Worm (Caenorhabditis elegans): ENCODE results near the gene prdx-2.

The prdx-2 gene

DNA sequence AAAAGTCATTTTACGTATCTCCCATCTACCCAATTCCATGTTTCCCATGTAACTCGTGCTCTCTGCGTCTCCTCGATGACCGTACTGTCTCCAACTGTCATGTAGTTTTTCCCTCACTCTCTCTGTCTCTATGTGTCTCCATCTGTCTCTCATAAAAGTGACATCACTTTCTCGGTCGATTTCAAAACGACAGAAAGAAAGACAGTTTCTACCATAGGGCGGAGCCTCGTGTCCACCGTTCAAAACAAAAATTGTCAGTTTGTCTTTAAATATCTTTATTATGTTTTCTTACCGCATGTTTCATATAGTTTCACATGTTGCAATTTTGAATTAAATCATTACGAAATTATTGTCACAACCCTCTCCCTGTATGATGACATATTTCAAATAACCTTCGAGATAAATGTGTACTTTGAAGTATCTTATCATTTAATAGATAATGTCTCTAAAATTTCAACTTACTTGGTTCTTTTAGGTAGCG lies 47.7 kb upstream of the prdx-2 start (continued):
- TF ChIP-seq hlh-13 (GFP tag; optimal IDR thresholded peaks at IDR 0.05), result no peak
- no peak for TF ChIP-seq gmeb-2 (tag; optimal IDR thresholded peaks at IDR 0.05)
- no peak for TF ChIP-seq nhr-11 (tag; optimal IDR thresholded peaks at IDR 0.05)
- TF ChIP-seq ceh-22 (tag; optimal IDR thresholded peaks at IDR 0.05), result no peak
- TF ChIP-seq C08G9.2 (tag; optimal IDR thresholded peaks at IDR 0.05), result no peak
- no peak for TF ChIP-seq ceh-9 (tag; optimal IDR thresholded peaks at IDR 0.05)
- no peak for TF ChIP-seq F13H6.1 (tag; optimal IDR thresholded peaks at IDR 0.05)
- no peak for TF ChIP-seq lim-6 (tag; optimal IDR thresholded peaks at IDR 0.05)
- no peak for TF ChIP-seq pha-2 (tag; optimal IDR thresholded peaks at IDR 0.05)
- no peak for TF ChIP-seq ama-1 (optimal IDR thresholded peaks at IDR 0.05)
- TF ChIP-seq fax-1 (tag; optimal IDR thresholded peaks at IDR 0.05), result no peak
- no peak for TF ChIP-seq pag-3 (tag; optimal IDR thresholded peaks at IDR 0.05; ENCODE audit: borderline replicate concordance)
- no peak for TF ChIP-seq tbx-7 (tag; optimal IDR thresholded peaks at IDR 0.05)
- no peak for TF ChIP-seq lin-11 (tag; optimal IDR thresholded peaks at IDR 0.05)
- peak; percentile 31 for TF ChIP-seq ceh-31 (tag; optimal IDR thresholded peaks at IDR 0.05)
- no peak for TF ChIP-seq hlh-6 (tag; optimal IDR thresholded peaks at IDR 0.05)

DNA sequence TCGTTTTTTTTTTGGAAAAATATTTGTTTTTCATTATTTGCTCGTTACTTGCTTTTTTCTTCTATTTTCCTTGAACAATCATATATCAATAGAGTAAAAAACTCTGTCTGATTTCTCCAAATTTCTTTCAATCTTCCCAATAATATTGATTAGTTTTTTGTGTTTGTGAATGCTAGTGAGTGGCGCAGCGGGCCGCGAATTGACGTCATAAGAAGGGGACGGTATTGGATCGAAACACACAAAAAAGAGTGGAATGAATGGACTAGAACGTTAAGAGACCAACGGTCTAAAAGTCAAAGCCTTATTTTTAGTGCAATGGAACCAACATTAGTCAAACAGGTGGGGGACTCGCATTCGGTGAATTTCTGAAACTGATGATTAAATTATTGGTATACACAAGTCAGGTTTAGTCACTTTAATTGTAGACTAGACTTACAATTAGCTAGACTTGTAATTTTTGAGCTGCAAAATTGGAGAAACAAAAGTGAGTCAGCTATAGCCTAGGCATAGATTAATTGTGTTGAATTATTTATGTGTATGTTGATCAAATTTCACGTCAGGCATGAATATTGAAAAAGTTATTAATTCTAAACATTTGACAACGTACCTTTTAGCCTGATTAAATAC lies 46.2 kb upstream of the prdx-2 start:
- TF ChIP-seq fkh-6 (tag; optimal IDR thresholded peaks at IDR 0.05) (no peak), tbx-2 (tag; optimal IDR thresholded peaks at IDR 0.05) (no peak), npax-4 (tag; optimal IDR thresholded peaks at IDR 0.05) (no peak), lim-6 (tag; optimal IDR thresholded peaks at IDR 0.05) (no peak), ets-4 (tag; optimal IDR thresholded peaks at IDR 0.05) (no peak), C38D4.7 (GFP tag; optimal IDR thresholded peaks at IDR 0.05) (no peak)

DNA sequence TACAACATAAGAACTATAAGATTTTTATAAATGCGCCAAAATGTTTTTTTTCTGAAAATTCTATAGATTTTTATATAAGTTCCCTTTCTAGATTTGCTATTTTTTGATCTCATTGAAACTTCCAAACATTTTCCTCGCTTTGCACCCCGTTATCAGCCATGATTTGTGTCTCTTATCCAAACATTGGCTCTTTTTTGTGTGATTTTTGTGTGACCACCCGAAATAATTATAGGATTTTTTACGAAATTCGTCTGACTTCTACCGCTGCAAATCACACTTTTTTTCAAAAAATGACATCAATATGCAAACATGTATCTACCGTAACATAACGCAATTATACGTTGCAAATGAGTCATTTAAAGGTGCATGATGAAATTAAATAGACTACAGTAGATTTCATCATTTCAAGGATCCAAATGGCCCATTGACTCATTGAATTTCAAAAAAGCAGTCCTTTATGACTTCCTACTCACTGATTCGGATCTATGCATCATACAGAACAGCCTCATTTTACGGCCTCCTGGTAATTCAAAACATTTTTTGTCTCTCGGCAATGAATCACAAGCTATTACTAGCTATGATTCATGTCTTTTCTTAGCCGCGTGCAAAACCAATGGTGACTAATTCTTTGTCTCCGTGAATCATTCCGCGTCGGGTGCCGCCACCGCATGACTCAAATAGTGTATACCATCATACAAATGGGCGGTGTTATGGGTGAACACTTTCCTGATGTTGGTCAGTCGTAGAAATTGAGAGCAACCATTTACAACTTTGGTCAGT lies 45.5 kb upstream of the prdx-2 start:
- TF ChIP-seq rnt-1 (tag; optimal IDR thresholded peaks at IDR 0.05) (no peak), ceh-45 (GFP tag; IDR thresholded peaks at IDR 0.05) (no peak), elt-2 (tag; optimal IDR thresholded peaks at IDR 0.05) (peak; percentile 8)

ce11 chrII:5333729-5334255 lies 44.2 kb upstream of the prdx-2 start:
- TF ChIP-seq elt-2 (tag; optimal IDR thresholded peaks at IDR 0.05) (peak; percentile 54), eyg-1 (tag; optimal IDR thresholded peaks at IDR 0.05) (no peak)

DNA sequence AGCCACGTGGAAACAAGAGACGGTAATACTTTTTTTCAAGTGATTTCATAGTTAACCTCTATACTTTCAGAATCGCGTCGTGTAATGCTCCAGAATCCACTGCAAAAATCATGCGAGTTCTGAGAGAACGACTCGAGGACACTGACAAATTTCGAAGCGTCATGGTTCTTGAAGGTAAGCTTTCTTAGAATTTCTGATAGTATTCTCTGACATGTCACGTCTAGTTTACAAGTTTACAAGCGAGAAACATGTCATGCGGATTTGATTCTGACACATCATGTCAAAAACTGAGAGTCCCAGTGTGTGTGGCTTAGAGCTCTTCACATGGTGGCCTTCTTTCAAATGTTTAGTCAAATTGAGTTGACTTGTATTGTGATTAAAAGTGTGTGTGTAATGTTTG lies 43.4 kb upstream of the prdx-2 start:
- TF ChIP-seq ets-4 (tag; optimal IDR thresholded peaks at IDR 0.05) (no peak), ceh-19 (GFP tag; optimal IDR thresholded peaks at IDR 0.05) (no peak), mec-3 (tag; optimal IDR thresholded peaks at IDR 0.05; ENCODE audit: borderline replicate concordance) (no peak), ttx-3 (tag; optimal IDR thresholded peaks at IDR 0.05) (no peak), hlh-8 (tag; optimal IDR thresholded peaks at IDR 0.05) (no peak), ceh-31 (tag; optimal IDR thresholded peaks at IDR 0.05) (no peak), gmeb-2 (tag; optimal IDR thresholded peaks at IDR 0.05) (no peak), pha-4 (tag; optimal IDR thresholded peaks at IDR 0.05) (no peak), lim-6 (tag; optimal IDR thresholded peaks at IDR 0.05) (no peak), lin-11 (tag; optimal IDR thresholded peaks at IDR 0.05) (no peak), unc-42 (tag; optimal IDR thresholded peaks at IDR 0.05) (no peak), rnt-1 (tag; optimal IDR thresholded peaks at IDR 0.05) (no peak), madf-2 (tag; optimal IDR thresholded peaks at IDR 0.05) (no peak), ceh-48 (tag; optimal IDR thresholded peaks at IDR 0.05) (no peak)

Measured in whole organism, late embryonic.